Fruit fly (Drosophila melanogaster): ENCODE measurements around the gene CG13850.

- TF ChIP-seq ovo (GFP tag; optimal IDR thresholded peaks at IDR 0.05) (no peak), Clk (GFP tag; optimal IDR thresholded peaks at IDR 0.05) (no peak), Mnt (GFP tag; optimal IDR thresholded peaks at IDR 0.05) (no peak), toe (GFP tag; optimal IDR thresholded peaks at IDR 0.05) (no peak), tj (GFP tag; optimal IDR thresholded peaks at IDR 0.05) (no peak), CG7101 (tag; optimal IDR thresholded peaks at IDR 0.05) (no peak), CG14711 (tag; optimal IDR thresholded peaks at IDR 0.05) (no peak), bab1 (GFP tag; optimal IDR thresholded peaks at IDR 0.05) (no peak), CG33017 (tag; optimal IDR thresholded peaks at IDR 0.05) (no peak)
These were observed 21.6 kb upstream of the CG13850 start for dm6 chr3R:22432200-22432804.

Measured in whole organism, adult.